Worm (Caenorhabditis elegans): ENCODE data around the gene srab-8.

The srab-8 gene

DNA sequence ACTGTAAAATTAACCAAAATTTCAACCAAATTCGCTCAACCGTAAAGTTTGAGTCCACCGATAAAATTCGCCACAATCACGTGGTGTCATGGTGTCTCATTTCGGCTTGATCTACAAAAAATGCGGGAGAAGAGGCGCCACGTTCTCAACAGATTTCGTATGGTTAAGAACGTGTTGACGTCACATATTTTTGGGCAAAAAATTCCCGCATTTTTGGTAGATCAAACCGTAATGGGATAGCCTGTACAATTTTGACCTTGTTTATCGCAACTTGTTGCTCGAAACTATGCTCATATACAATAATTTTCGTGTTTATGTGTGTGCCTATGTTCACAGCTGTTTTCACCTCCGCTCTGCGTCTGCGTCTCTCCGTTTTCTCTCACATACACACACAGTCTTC lies 32.7 kb downstream of the srab-8 start:
- TF ChIP-seq unc-55 (GFP tag; optimal IDR thresholded peaks at IDR 0.05) (no peak), elt-4 (tag; optimal IDR thresholded peaks at IDR 0.05) (no peak), pha-4 (tag; optimal IDR thresholded peaks at IDR 0.05) (no peak), che-1 (tag; optimal IDR thresholded peaks at IDR 0.05) (no peak), elt-2 (tag; optimal IDR thresholded peaks at IDR 0.05) (no peak), ceh-30 (tag; optimal IDR thresholded peaks at IDR 0.05) (no peak), eyg-1 (tag; optimal IDR thresholded peaks at IDR 0.05) (no peak), hlh-13 (GFP tag; optimal IDR thresholded peaks at IDR 0.05) (no peak), Y22D7AL.16 (tag; optimal IDR thresholded peaks at IDR 0.05) (no peak), ref-2 (tag; optimal IDR thresholded peaks at IDR 0.05) (no peak), ttx-3 (tag; optimal IDR thresholded peaks at IDR 0.05) (no peak), pqm-1 (tag; optimal IDR thresholded peaks at IDR 0.05) (no peak), dmd-4 (tag; optimal IDR thresholded peaks at IDR 0.05; ENCODE audit: borderline replicate concordance) (no peak), sdc-2 (tag; optimal IDR thresholded peaks at IDR 0.05) (no peak), ceh-14 (tag; optimal IDR thresholded peaks at IDR 0.05) (no peak), ets-4 (tag; optimal IDR thresholded peaks at IDR 0.05) (no peak), K02D7.2 (tag; optimal IDR thresholded peaks at IDR 0.05) (no peak)

- TF ChIP-seq eyg-1 (tag; optimal IDR thresholded peaks at IDR 0.05), result no peak
- TF ChIP-seq hlh-8 (tag; optimal IDR thresholded peaks at IDR 0.05), result no peak
- TF ChIP-seq lin-11 (tag; optimal IDR thresholded peaks at IDR 0.05), result no peak
- no peak for TF ChIP-seq dmd-4 (tag; optimal IDR thresholded peaks at IDR 0.05; ENCODE audit: borderline replicate concordance)
- no peak for TF ChIP-seq unc-3 (GFP tag; conservative IDR thresholded peaks at IDR 0.05)
- TF ChIP-seq unc-3 (tag; optimal IDR thresholded peaks at IDR 0.05), result no peak
- no peak for TF ChIP-seq ttx-3 (tag; optimal IDR thresholded peaks at IDR 0.05)
- no peak for TF ChIP-seq Y22D7AL.16 (tag; optimal IDR thresholded peaks at IDR 0.05)
- TF ChIP-seq ztf-16 (tag; optimal IDR thresholded peaks at IDR 0.05), result no peak
- TF ChIP-seq fax-1 (tag; optimal IDR thresholded peaks at IDR 0.05), result no peak
- TF ChIP-seq hlh-6 (tag; optimal IDR thresholded peaks at IDR 0.05), result no peak
- TF ChIP-seq pax-1 (tag; optimal IDR thresholded peaks at IDR 0.05), result no peak
- TF ChIP-seq madf-2 (tag; optimal IDR thresholded peaks at IDR 0.05), result no peak
- no peak for TF ChIP-seq gmeb-2 (tag; optimal IDR thresholded peaks at IDR 0.05)
- no peak for TF ChIP-seq unc-42 (tag; optimal IDR thresholded peaks at IDR 0.05)
- TF ChIP-seq ceh-45 (GFP tag; IDR thresholded peaks at IDR 0.05), result no peak
- TF ChIP-seq T23F11.4 (GFP tag; optimal IDR thresholded peaks at IDR 0.05), result no peak
Measured at ce11 chrV:3210147-3210546, 33.9 kb downstream of the srab-8 start, which contains the start of gene apx-1. Gene apx-1 (plus strand): TSS chrV:3210196.

DNA sequence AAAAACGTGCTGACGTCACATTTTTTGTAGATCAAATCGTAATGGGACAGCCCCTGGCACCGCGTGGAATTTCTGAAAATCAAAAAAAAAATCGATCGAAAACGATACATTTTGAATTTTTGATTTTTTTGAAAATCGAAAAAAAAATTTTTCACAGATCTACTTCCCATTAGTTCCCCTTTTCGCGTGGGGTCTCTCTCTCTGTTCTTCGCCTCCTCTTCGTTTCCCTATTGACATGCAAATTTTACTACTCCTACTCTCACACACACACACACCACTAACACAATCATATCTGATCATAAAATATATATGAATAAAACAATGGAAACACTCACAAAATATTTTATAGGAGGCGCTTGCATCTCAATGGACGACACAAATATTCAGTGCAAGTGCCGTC lies 42.3 kb downstream of the srab-8 start:
- TF ChIP-seq che-1 (tag; optimal IDR thresholded peaks at IDR 0.05) (no peak), ceh-31 (tag; optimal IDR thresholded peaks at IDR 0.05) (peak; percentile 76), nhr-11 (tag; optimal IDR thresholded peaks at IDR 0.05) (no peak), ceh-34 (tag; optimal IDR thresholded peaks at IDR 0.05) (no peak), fax-1 (tag; optimal IDR thresholded peaks at IDR 0.05) (no peak), ahr-1 (tag; optimal IDR thresholded peaks at IDR 0.05) (no peak), C38D4.7 (GFP tag; optimal IDR thresholded peaks at IDR 0.05) (peak; percentile 26), unc-42 (tag; optimal IDR thresholded peaks at IDR 0.05) (no peak), pha-2 (tag; optimal IDR thresholded peaks at IDR 0.05) (no peak), pax-1 (tag; optimal IDR thresholded peaks at IDR 0.05) (no peak), pros-1 (tag; optimal IDR thresholded peaks at IDR 0.05) (no peak), tbx-2 (tag; optimal IDR thresholded peaks at IDR 0.05) (peak; percentile 77), fkh-6 (tag; optimal IDR thresholded peaks at IDR 0.05) (peak; percentile 27), lim-6 (tag; optimal IDR thresholded peaks at IDR 0.05) (peak; percentile 29), nfya-1 (tag; optimal IDR thresholded peaks at IDR 0.05) (no peak), ztf-16 (tag; optimal IDR thresholded peaks at IDR 0.05) (no peak), fkh-10 (GFP tag; optimal IDR thresholded peaks at IDR 0.05) (no peak), pha-4 (tag; optimal IDR thresholded peaks at IDR 0.05) (no peak), dve-1 (tag; optimal IDR thresholded peaks at IDR 0.05) (no peak), elt-2 (tag; optimal IDR thresholded peaks at IDR 0.05) (peak; percentile 5), zip-5 (tag; optimal IDR thresholded peaks at IDR 0.05) (peak; percentile 64), ceh-45 (GFP tag; IDR thresholded peaks at IDR 0.05) (no peak), mec-3 (tag; optimal IDR thresholded peaks at IDR 0.05; ENCODE audit: borderline replicate concordance) (no peak), ceh-2 (tag; optimal IDR thresholded peaks at IDR 0.05) (peak; percentile 47), ceh-6 (GFP tag; optimal IDR thresholded peaks at IDR 0.05) (no peak), pag-3 (tag; optimal IDR thresholded peaks at IDR 0.05; ENCODE audit: borderline replicate concordance) (no peak), madf-2 (tag; optimal IDR thresholded peaks at IDR 0.05) (no peak), ceh-18 (tag; optimal IDR thresholded peaks at IDR 0.05) (no peak), ref-2 (tag; optimal IDR thresholded peaks at IDR 0.05) (peak; percentile 60), ceh-14 (tag; optimal IDR thresholded peaks at IDR 0.05) (peak; percentile 25), rnt-1 (tag; optimal IDR thresholded peaks at IDR 0.05) (peak; percentile 12), elt-4 (tag; optimal IDR thresholded peaks at IDR 0.05) (no peak)
